Worm (Caenorhabditis elegans) whole organism, L4 larva: ENCODE results near the gene mig-22.

ENCODE experiments used
- D1046.2 ChIP-seq: fragments of 200-800 bp; sonication (Bioruptor generic); IDR thresholded peaks from 2 replicates; pipeline ENCODE4 v1.3.6; 2022; ENCODE audit warnings: missing genetic modification characterization, missing compliant biosample characterization
- F26F4.8 ChIP-seq: fragments of 200-800 bp; sonication (Bioruptor generic); conservative IDR thresholded peaks from 2 replicates; pipeline ENCODE4 v1.3.6; 2022; ENCODE audit warnings: missing genetic modification characterization, missing compliant biosample characterization
- R02D3.7 ChIP-seq: fragments of 150-350 bp; sonication (generic microtip); optimal IDR thresholded peaks from 3 replicates; lab custom pipeline; 2014; ENCODE audit warnings: missing biosample characterization, missing genetic modification characterization
- T20F7.1 ChIP-seq: fragments of 200-800 bp; sonication (Bioruptor generic); optimal IDR thresholded peaks from 2 replicates; lab custom pipeline; 2018; ENCODE audit warnings: mild to moderate bottlenecking, missing genetic modification characterization, missing compliant biosample characterization
- Y105C5A.15 ChIP-seq: fragments of 200-800 bp; sonication (Bioruptor generic); IDR thresholded peaks from 2 replicates; pipeline ENCODE4 v1.3.6; 2022; ENCODE audit warnings: missing genetic modification characterization, missing compliant biosample characterization
- ZK337.2 ChIP-seq: fragments of 200-800 bp; sonication (Bioruptor generic); IDR thresholded peaks from 2 replicates; pipeline ENCODE4 v1.3.6; 2022; ENCODE audit warnings: missing genetic modification reagents, missing genetic modification characterization, missing compliant biosample characterization
- ZK546.5 ChIP-seq, 2 experiments: sonication (generic microtip); optimal IDR thresholded peaks; 2 replicates each; lab custom pipeline; 2017; ENCODE audit warnings: missing biosample characterization in 2 of 2, missing genetic modification characterization in 2 of 2
- aha-1 ChIP-seq: fragments of 150-350 bp; peaks from one replicate; lab custom pipeline; 2014; ENCODE audit warnings: missing biosample characterization, missing genetic modification characterization
- aly-2 ChIP-seq: sonication (generic microtip); optimal IDR thresholded peaks from 2 replicates; lab custom pipeline; 2018; ENCODE audit warnings: missing biosample characterization, missing genetic modification characterization
- ama-1 ChIP-seq: fragments of 150-350 bp; optimal IDR thresholded peaks from 2 replicates; lab custom pipeline; 2014; ENCODE audit warnings: inconsistent platforms, mixed read lengths
- attf-4 ChIP-seq: sonication (generic microtip); optimal IDR thresholded peaks from 3 replicates; lab custom pipeline; 2017; ENCODE audit warnings: missing biosample characterization, missing genetic modification characterization
- ceh-28 ChIP-seq: fragments of 150-350 bp; optimal IDR thresholded peaks from 2 replicates; lab custom pipeline; 2014; ENCODE audit warnings: missing biosample characterization, missing genetic modification reagents, missing genetic modification characterization
- ceh-82 ChIP-seq: sonication (generic microtip); optimal IDR thresholded peaks from 2 replicates; lab custom pipeline; 2017; ENCODE audit warnings: missing biosample characterization, missing genetic modification characterization
- cey-2 ChIP-seq: sonication (generic microtip); optimal IDR thresholded peaks from 3 replicates; lab custom pipeline; 2017; ENCODE audit warnings: missing genetic modification characterization, mild to moderate bottlenecking, missing compliant biosample characterization, antibody characterized with exemption, borderline replicate concordance; ENCODE audit not compliant: insufficient read depth
- ctbp-1 ChIP-seq: fragments of 200-800 bp; sonication (Bioruptor generic); IDR thresholded peaks from 2 replicates; pipeline ENCODE4 v1.3.6; 2022; ENCODE audit warnings: missing genetic modification reagents, missing genetic modification characterization, missing compliant biosample characterization
- daf-16 ChIP-seq, 3 experiments: sonication (generic microtip); optimal IDR thresholded peaks; 2 replicates each; lab custom pipeline; 2016 to 2017; ENCODE audit warnings: missing genetic modification characterization in 3 of 3, missing genetic modification reagents in 3 of 3, mild to moderate bottlenecking in 2 of 3, missing compliant biosample characterization in 2 of 3, missing biosample characterization in 1 of 3, moderate library complexity in 1 of 3
- dmd-6 ChIP-seq: fragments of 200-800 bp; sonication (Bioruptor generic); IDR thresholded peaks from 2 replicates; pipeline ENCODE4 v1.3.6; 2022; ENCODE audit warnings: missing genetic modification reagents, missing genetic modification characterization, missing compliant biosample characterization
- dmd-8 ChIP-seq: fragments of 200-800 bp; sonication (Bioruptor generic); IDR thresholded peaks from 2 replicates; pipeline ENCODE4 v1.3.6; 2022; ENCODE audit warnings: missing genetic modification characterization, missing compliant biosample characterization
- dpl-1 ChIP-seq: fragments of 150-350 bp; optimal IDR thresholded peaks from 2 replicates; lab custom pipeline; 2014; ENCODE audit warnings: missing biosample characterization, missing genetic modification reagents, missing genetic modification characterization
- duxl-1 ChIP-seq: sonication (generic microtip); optimal IDR thresholded peaks from 2 replicates; lab custom pipeline; 2016; ENCODE audit warnings: mild to moderate bottlenecking, missing genetic modification characterization, moderate library complexity, missing compliant biosample characterization; ENCODE audit not compliant: poor library complexity
- dve-1 ChIP-seq: sonication (generic microtip); optimal IDR thresholded peaks from 2 replicates; lab custom pipeline; 2017; ENCODE audit warnings: antibody characterized with exemption, mild to moderate bottlenecking, missing genetic modification characterization, missing compliant biosample characterization; ENCODE audit not compliant: insufficient read depth
- egl-27 ChIP-seq: sonication (generic microtip); optimal IDR thresholded peaks from 3 replicates; lab custom pipeline; 2017; ENCODE audit warnings: missing biosample characterization, missing genetic modification reagents, missing genetic modification characterization
- fos-1 ChIP-seq: fragments of 150-350 bp; optimal IDR thresholded peaks from 2 replicates; lab custom pipeline; 2014; ENCODE audit warnings: missing biosample characterization, missing genetic modification characterization
- hlh-11 ChIP-seq: fragments of 200-800 bp; sonication (Bioruptor generic); optimal IDR thresholded peaks from 2 replicates; lab custom pipeline; 2018; ENCODE audit warnings: mild to moderate bottlenecking, missing genetic modification characterization, missing compliant biosample characterization
- lim-7 ChIP-seq: fragments of 200-800 bp; sonication (Bioruptor generic); IDR thresholded peaks from 2 replicates; pipeline ENCODE4 v1.3.6; 2022; ENCODE audit warnings: missing genetic modification characterization, missing compliant biosample characterization
- lin-15B ChIP-seq: fragments of 150-350 bp; sonication (generic microtip); optimal IDR thresholded peaks from 3 replicates; lab custom pipeline; 2014; ENCODE audit warnings: missing biosample characterization, missing genetic modification characterization
- madf-5 ChIP-seq, 2 experiments: fragments of 200-800 bp; sonication (Bioruptor generic); IDR thresholded peaks; 2 replicates each; pipeline ENCODE4 v1.3.6; 2022; ENCODE audit warnings: missing compliant biosample characterization in 2 of 2, missing genetic modification characterization in 2 of 2
- madf-9 ChIP-seq: fragments of 200-800 bp; sonication (Bioruptor generic); conservative IDR thresholded peaks from 2 replicates; pipeline ENCODE4 v1.3.6; 2022; ENCODE audit warnings: missing genetic modification reagents, missing genetic modification characterization, missing compliant biosample characterization
- mdt-29 ChIP-seq: fragments of 200-800 bp; sonication (Bioruptor generic); IDR thresholded peaks from 2 replicates; pipeline ENCODE4 v1.3.6; 2022; ENCODE audit warnings: missing genetic modification reagents, missing genetic modification characterization, missing compliant biosample characterization
- mxl-2 ChIP-seq: fragments of 200-800 bp; sonication (Bioruptor generic); conservative IDR thresholded peaks from 2 replicates; pipeline ENCODE4 v1.3.6; 2022; ENCODE audit warnings: missing genetic modification reagents, missing genetic modification characterization, missing compliant biosample characterization
- nhr-10 ChIP-seq: fragments of 150-350 bp; optimal IDR thresholded peaks from 2 replicates; lab custom pipeline; 2014; ENCODE audit warnings: missing biosample characterization, missing genetic modification characterization
- nhr-111 ChIP-seq: fragments of 200-800 bp; sonication (Bioruptor generic); optimal IDR thresholded peaks from 2 replicates; lab custom pipeline; 2018; ENCODE audit warnings: mild to moderate bottlenecking, missing genetic modification characterization, missing compliant biosample characterization
- nhr-237 ChIP-seq: sonication (generic microtip); optimal IDR thresholded peaks from 2 replicates; lab custom pipeline; 2017; ENCODE audit warnings: missing biosample characterization, missing genetic modification characterization
- nhr-28 ChIP-seq: fragments of 150-350 bp; optimal IDR thresholded peaks from 2 replicates; lab custom pipeline; 2014; ENCODE audit warnings: missing biosample characterization, missing genetic modification characterization
- nhr-41 ChIP-seq: fragments of 200-800 bp; sonication (Bioruptor generic); IDR thresholded peaks from 2 replicates; pipeline ENCODE4 v1.3.6; 2022; ENCODE audit warnings: missing genetic modification reagents, missing genetic modification characterization, missing compliant biosample characterization
- nhr-42 ChIP-seq: fragments of 200-800 bp; sonication (Bioruptor generic); IDR thresholded peaks from 2 replicates; pipeline ENCODE4 v1.3.6; 2022; ENCODE audit warnings: missing genetic modification characterization, missing compliant biosample characterization
- nhr-6 ChIP-seq: fragments of 150-350 bp; optimal IDR thresholded peaks from 2 replicates; lab custom pipeline; 2014; ENCODE audit warnings: missing biosample characterization, missing genetic modification characterization
- nhr-76 ChIP-seq: fragments of 150-350 bp; optimal IDR thresholded peaks from 2 replicates; lab custom pipeline; 2014; ENCODE audit warnings: missing biosample characterization, missing genetic modification characterization
- pha-4 ChIP-seq, 2 experiments: fragments of 150-350 bp in 1 of 2; fragments of 200-800 bp in 1 of 2; sonication (Bioruptor generic) in 1 of 2; IDR thresholded peaks in 1 of 2; optimal IDR thresholded peaks in 1 of 2; 2 replicates each; pipeline versions ENCODE4 v1.3.6 to Lab custom; 2014 to 2022; ENCODE audit warnings: missing genetic modification characterization in 2 of 2, missing genetic modification reagents in 2 of 2, missing biosample characterization in 1 of 2, missing compliant biosample characterization in 1 of 2
- saeg-2 ChIP-seq: fragments of 200-800 bp; sonication (Bioruptor generic); IDR thresholded peaks from 2 replicates; pipeline ENCODE4 v1.3.6; 2022; ENCODE audit warnings: missing genetic modification reagents, missing genetic modification characterization, missing compliant biosample characterization
- set-16 ChIP-seq: fragments of 200-800 bp; sonication (Bioruptor generic); IDR thresholded peaks from 2 replicates; pipeline ENCODE4 v1.3.6; 2022; ENCODE audit warnings: missing genetic modification reagents, missing genetic modification characterization, missing compliant biosample characterization
- skn-1 ChIP-seq: fragments of 150-350 bp; optimal IDR thresholded peaks from 2 replicates; lab custom pipeline; 2014; ENCODE audit warnings: missing biosample characterization, missing genetic modification characterization
- tag-97 ChIP-seq: fragments of 200-800 bp; sonication (Bioruptor generic); IDR thresholded peaks from 2 replicates; pipeline ENCODE4 v1.3.6; 2022; ENCODE audit warnings: missing genetic modification characterization, missing compliant biosample characterization
- unc-130 ChIP-seq: sonication (generic microtip); optimal IDR thresholded peaks from 2 replicates; lab custom pipeline; 2016; ENCODE audit warnings: missing genetic modification reagents, missing genetic modification characterization, missing compliant biosample characterization
- unc-39 ChIP-seq: sonication (generic microtip); optimal IDR thresholded peaks from 2 replicates; lab custom pipeline; 2017; ENCODE audit warnings: missing biosample characterization, missing genetic modification characterization
- vab-7 ChIP-seq: fragments of 200-800 bp; sonication (Bioruptor generic); IDR thresholded peaks from 2 replicates; pipeline ENCODE4 v1.3.6; 2022; ENCODE audit warnings: missing genetic modification reagents, missing genetic modification characterization, missing compliant biosample characterization
- zag-1 ChIP-seq: fragments of 150-350 bp; optimal IDR thresholded peaks from 2 replicates; lab custom pipeline; 2014; ENCODE audit warnings: missing biosample characterization, missing genetic modification characterization
- zfp-2 ChIP-seq: sonication (generic microtip); optimal IDR thresholded peaks from 2 replicates; lab custom pipeline; 2016; ENCODE audit warnings: mild to moderate bottlenecking, missing genetic modification characterization, missing compliant biosample characterization
- zfp-3 ChIP-seq: fragments of 200-800 bp; sonication (Bioruptor generic); conservative IDR thresholded peaks from 2 replicates; pipeline ENCODE4 v1.3.6; 2022; ENCODE audit warnings: missing genetic modification reagents, missing genetic modification characterization, missing compliant biosample characterization
- zip-11 ChIP-seq: fragments of 200-800 bp; sonication (Bioruptor generic); IDR thresholded peaks from 2 replicates; pipeline ENCODE4 v1.3.6; 2022; ENCODE audit warnings: missing genetic modification characterization, missing compliant biosample characterization
- zip-2 ChIP-seq: fragments of 150-350 bp; optimal IDR thresholded peaks from 2 replicates; lab custom pipeline; 2014; ENCODE audit warnings: missing biosample characterization, missing genetic modification characterization
- ztf-11 ChIP-seq: fragments of 150-350 bp; optimal IDR thresholded peaks from 2 replicates; lab custom pipeline; 2014; ENCODE audit warnings: missing biosample characterization, missing genetic modification characterization

Gene mig-22

ce11 chrIII:8767889-8768361 is 783 bp upstream of the mig-22 start, which contains the start of gene mtss-1:
mtss-1 (plus strand) TSS chrIII:8768311.
- TF ChIP-seq ceh-82 (tag; lab: Kevin White, UChicago), result no peak
- no peak for TF ChIP-seq vab-7
- peak; percentile 39 for TF ChIP-seq dve-1 (tag; lab: Kevin White, UChicago)
- no peak for TF ChIP-seq nhr-41
- peak; percentile 50 for TF ChIP-seq dpl-1 (GFP tag; lab: Kevin White, UChicago)
- TF ChIP-seq nhr-6, result peak; percentile 11
- no peak for TF ChIP-seq Y105C5A.15
- peak; percentile 42 for TF ChIP-seq T20F7.1 (GFP tag; lab: Kevin White, UChicago)
- TF ChIP-seq duxl-1, result peak; percentile 51
- no peak for TF ChIP-seq fos-1 (tag; lab: Kevin White, UChicago)
- TF ChIP-seq D1046.2 (GFP tag; lab: Robert Waterston, UW), result no peak
- no peak for TF ChIP-seq madf-9 (GFP tag; lab: Robert Waterston, UW)
- TF ChIP-seq madf-5 (GFP tag; IDR thresholded peaks at IDR 0.05; lab: Robert Waterston, UW), result no peak
- TF ChIP-seq nhr-42 (GFP tag; lab: Robert Waterston, UW), result no peak
- no peak for TF ChIP-seq lim-7 (GFP tag; lab: Robert Waterston, UW)
- no peak for TF ChIP-seq lin-15B
- TF ChIP-seq nhr-10 (tag; lab: Kevin White, UChicago), result no peak
- TF ChIP-seq tag-97, result no peak
- TF ChIP-seq hlh-11 (tag; lab: Kevin White, UChicago), result peak; percentile 33
- TF ChIP-seq ctbp-1 (GFP tag; lab: Robert Waterston, UW), result no peak
- no peak for TF ChIP-seq ceh-28 (tag; lab: Kevin White, UChicago)
- no peak for TF ChIP-seq dmd-6
- TF ChIP-seq aly-2 (tag; lab: Kevin White, UChicago), result no peak
- no peak for TF ChIP-seq nhr-28 (tag; lab: Kevin White, UChicago)
- no peak for TF ChIP-seq zip-2 (tag; lab: Kevin White, UChicago)
- TF ChIP-seq nhr-111 (GFP tag; lab: Kevin White, UChicago), result no peak
- TF ChIP-seq egl-27 (tag; lab: Kevin White, UChicago), result no peak
- no peak for TF ChIP-seq zfp-3 (GFP tag; lab: Robert Waterston, UW)
- TF ChIP-seq unc-39 (tag; lab: Kevin White, UChicago), result no peak
- TF ChIP-seq ztf-11 (tag; lab: Kevin White, UChicago), result no peak
- no peak for TF ChIP-seq dmd-8 (GFP tag; lab: Robert Waterston, UW)
- TF ChIP-seq attf-4, result no peak
- no peak for TF ChIP-seq ZK337.2 (GFP tag; lab: Robert Waterston, UW)
- no peak for TF ChIP-seq daf-16 (GFP tag; optimal IDR thresholded peaks at IDR 0.05; lab: Kevin White, UChicago)
- TF ChIP-seq daf-16 (tag; optimal IDR thresholded peaks at IDR 0.05; lab: Kevin White, UChicago), result peak; percentile 65
- peak; percentile 39; the same call in 1 of the 2 replicates for TF ChIP-seq pha-4 (GFP tag; IDR thresholded peaks at IDR 0.05; lab: Robert Waterston, UW)
- no peak for TF ChIP-seq pha-4 (tag; optimal IDR thresholded peaks at IDR 0.05; lab: Kevin White, UChicago)
- TF ChIP-seq cey-2 (tag; lab: Kevin White, UChicago), result no peak
- TF ChIP-seq saeg-2 (GFP tag; lab: Robert Waterston, UW), result no peak
- no peak for TF ChIP-seq nhr-237 (tag; lab: Kevin White, UChicago)
- TF ChIP-seq unc-130 (GFP tag; lab: Kevin White, UChicago), result peak; percentile 72
- TF ChIP-seq aha-1 (tag; lab: Kevin White, UChicago), result no peak
- TF ChIP-seq zfp-2 (tag; lab: Kevin White, UChicago), result no peak
- TF ChIP-seq zag-1, result no peak
- no peak for TF ChIP-seq ama-1 (lab: Kevin White, UChicago)
- no peak for TF ChIP-seq nhr-76 (tag; lab: Kevin White, UChicago)
- no peak for TF ChIP-seq zip-11 (GFP tag; lab: Robert Waterston, UW)
- no peak for TF ChIP-seq F26F4.8 (GFP tag; lab: Robert Waterston, UW)
- TF ChIP-seq mdt-29, result no peak
- TF ChIP-seq ZK546.5 (tag; optimal IDR thresholded peaks at IDR 0.05; lab: Kevin White, UChicago), result no peak
- TF ChIP-seq skn-1 (tag; lab: Kevin White, UChicago), result no peak
- no peak for TF ChIP-seq set-16
- TF ChIP-seq R02D3.7 (tag; lab: Kevin White, UChicago), result no peak
- TF ChIP-seq mxl-2 (GFP tag; lab: Robert Waterston, UW), result no peak
